Fruit fly (Drosophila melanogaster) whole organism, embryonic: Measurements from ENCODE around the gene CG33640.

Experiments used
- Ada2b ChIP-seq: fragments of 200-800 bp; sonication (Bioruptor generic); IDR thresholded peaks from 2 replicates; pipeline ENCODE4 v1.3.6; 2022; ENCODE audit warnings: missing biosample characterization, missing genetic modification characterization
- Adf1 ChIP-seq: fragments of 200-800 bp; sonication (Bioruptor generic); IDR thresholded peaks from 2 replicates; pipeline ENCODE4 v1.3.6; 2022; ENCODE audit warnings: missing biosample characterization, missing genetic modification characterization
- Atf-2 ChIP-seq: fragments of 200-800 bp; sonication (Bioruptor generic); optimal IDR thresholded peaks from 2 replicates; lab custom pipeline; 2016; ENCODE audit warnings: missing biosample characterization, missing genetic modification characterization
- B-H2 ChIP-seq: fragments of 200-800 bp; sonication (Bioruptor generic); optimal IDR thresholded peaks from 2 replicates; lab custom pipeline; 2018; ENCODE audit warnings: missing biosample characterization, mild to moderate bottlenecking, missing genetic modification characterization
- BEAF-32 ChIP-seq: fragments of 200-800 bp; sonication (Bioruptor generic); optimal IDR thresholded peaks from 3 replicates; lab custom pipeline; 2017; ENCODE audit warnings: missing biosample characterization, missing genetic modification characterization, mild to moderate bottlenecking, moderate library complexity, missing genetic modification reagents
- CG10274 ChIP-seq: fragments of 200-800 bp; sonication (Bioruptor generic); optimal IDR thresholded peaks from 3 replicates; lab custom pipeline; 2017; ENCODE audit warnings: missing biosample characterization, mild to moderate bottlenecking, missing genetic modification characterization
- CG10565 ChIP-seq: fragments of 200-800 bp; sonication (Bioruptor generic); optimal IDR thresholded peaks from 3 replicates; lab custom pipeline; 2016; ENCODE audit warnings: missing biosample characterization, mild to moderate bottlenecking, missing genetic modification characterization
- CG10959 ChIP-seq: fragments of 200-800 bp; sonication (Bioruptor generic); IDR thresholded peaks from 2 replicates; pipeline ENCODE4 v1.3.6; 2022; ENCODE audit warnings: missing biosample characterization, missing genetic modification characterization
- CG11093 ChIP-seq: fragments of 200-800 bp; sonication (Bioruptor generic); IDR thresholded peaks from 3 replicates; pipeline ENCODE4 v1.3.6; 2022; ENCODE audit warnings: missing biosample characterization, missing genetic modification characterization
- CG12071 ChIP-seq: fragments of 200-800 bp; sonication (Bioruptor generic); optimal IDR thresholded peaks from 3 replicates; lab custom pipeline; 2018; ENCODE audit warnings: missing biosample characterization, mild to moderate bottlenecking, missing genetic modification characterization
- CG12769 ChIP-seq: fragments of 200-800 bp; sonication (Bioruptor generic); optimal IDR thresholded peaks from 2 replicates; lab custom pipeline; 2019; ENCODE audit warnings: missing biosample characterization, mild to moderate bottlenecking, missing genetic modification characterization, moderate library complexity
- CG15479 ChIP-seq: fragments of 200-800 bp; sonication (Bioruptor generic); optimal IDR thresholded peaks from 3 replicates; lab custom pipeline; 2019; ENCODE audit warnings: missing biosample characterization, mild to moderate bottlenecking, missing genetic modification characterization, moderate library complexity
- CG17612 ChIP-seq: fragments of 200-800 bp; sonication (Bioruptor generic); IDR thresholded peaks from 2 replicates; pipeline ENCODE4 v1.3.6; 2022; ENCODE audit warnings: missing biosample characterization, missing genetic modification characterization
- CG1832 ChIP-seq: fragments of 200-800 bp; sonication (Bioruptor generic); optimal IDR thresholded peaks from 2 replicates; lab custom pipeline; 2017; ENCODE audit warnings: missing biosample characterization, mild to moderate bottlenecking, missing genetic modification characterization, inconsistent platforms
- CG2678 ChIP-seq: fragments of 200-800 bp; sonication (Bioruptor generic); optimal IDR thresholded peaks from 3 replicates; lab custom pipeline; 2019; ENCODE audit warnings: missing biosample characterization, mild to moderate bottlenecking, missing genetic modification characterization, moderate library complexity
- CG6175 ChIP-seq: fragments of 200-800 bp; sonication (Bioruptor generic); IDR thresholded peaks from 3 replicates; pipeline ENCODE4 v1.3.6; 2022; ENCODE audit warnings: missing biosample characterization, missing genetic modification characterization
- CG7372 ChIP-seq: fragments of 200-800 bp; sonication (Bioruptor generic); IDR thresholded peaks from 2 replicates; pipeline ENCODE4 v1.3.6; 2022; ENCODE audit warnings: missing biosample characterization, missing genetic modification characterization
- CG8359 ChIP-seq: fragments of 200-800 bp; sonication (Bioruptor generic); optimal IDR thresholded peaks from 2 replicates; lab custom pipeline; 2017; ENCODE audit warnings: missing biosample characterization, mild to moderate bottlenecking, missing genetic modification characterization, borderline replicate concordance
- CkIIα-i1 ChIP-seq: fragments of 200-800 bp; sonication (Bioruptor generic); IDR thresholded peaks from 2 replicates; pipeline ENCODE4 v1.3.6; 2022; ENCODE audit warnings: missing biosample characterization, missing genetic modification characterization
- D19A ChIP-seq: fragments of 200-800 bp; optimal IDR thresholded peaks from 3 replicates; lab custom pipeline; 2019; ENCODE audit warnings: missing biosample characterization, mild to moderate bottlenecking, missing genetic modification characterization, moderate library complexity
- D19B ChIP-seq: fragments of 200-800 bp; sonication (Bioruptor generic); optimal IDR thresholded peaks from 2 replicates; lab custom pipeline; 2017; ENCODE audit warnings: missing biosample characterization, mild to moderate bottlenecking, missing genetic modification characterization
- Dek ChIP-seq: fragments of 200-800 bp; sonication (Bioruptor generic); optimal IDR thresholded peaks from 3 replicates; lab custom pipeline; 2019; ENCODE audit warnings: missing biosample characterization, mild to moderate bottlenecking, missing genetic modification characterization, moderate library complexity
- Dip3 ChIP-seq: fragments of 200-800 bp; sonication (Bioruptor generic); optimal IDR thresholded peaks from 3 replicates; lab custom pipeline; 2016; ENCODE audit warnings: missing biosample characterization, missing genetic modification characterization
- Doc3 ChIP-seq: fragments of 200-800 bp; sonication (Bioruptor generic); IDR thresholded peaks from 3 replicates; pipeline ENCODE4 v1.3.6; 2022; ENCODE audit warnings: missing biosample characterization, missing genetic modification characterization; ENCODE audit not compliant: partially characterized antibody
- GATAe ChIP-seq: fragments of 200-800 bp; sonication (Bioruptor generic); conservative IDR thresholded peaks from 2 replicates; pipeline ENCODE4 v1.3.6; 2022; ENCODE audit warnings: missing biosample characterization, missing genetic modification characterization
- Hey ChIP-seq: fragments of 200-800 bp; sonication (Bioruptor generic); optimal IDR thresholded peaks from 3 replicates; lab custom pipeline; 2018; ENCODE audit warnings: missing biosample characterization, mild to moderate bottlenecking, missing genetic modification characterization
- HmgD ChIP-seq: fragments of 200-800 bp; sonication (Bioruptor generic); optimal IDR thresholded peaks from 3 replicates; lab custom pipeline; 2016; ENCODE audit warnings: missing biosample characterization, missing genetic modification characterization
- Optix ChIP-seq: fragments of 200-800 bp; sonication (Bioruptor generic); IDR thresholded peaks from 3 replicates; pipeline ENCODE4 v1.3.6; 2022; ENCODE audit warnings: missing biosample characterization, missing genetic modification characterization
- Vsx1 ChIP-seq: fragments of 200-800 bp; sonication (Bioruptor generic); optimal IDR thresholded peaks from 2 replicates; lab custom pipeline; 2017; ENCODE audit warnings: missing biosample characterization, mild to moderate bottlenecking, missing genetic modification characterization, missing genetic modification reagents
- ap ChIP-seq: fragments of 200-800 bp; sonication (Bioruptor generic); IDR thresholded peaks from 2 replicates; pipeline ENCODE4 v1.3.6; 2022; ENCODE audit warnings: missing biosample characterization, missing genetic modification characterization
- ase ChIP-seq: fragments of 200-800 bp; sonication (Bioruptor generic); IDR thresholded peaks from 3 replicates; pipeline ENCODE4 v1.3.6; 2022; ENCODE audit warnings: missing biosample characterization, missing genetic modification characterization
- az2 ChIP-seq: fragments of 200-800 bp; sonication (Bioruptor generic); optimal IDR thresholded peaks from 3 replicates; lab custom pipeline; 2016; ENCODE audit warnings: missing biosample characterization, missing genetic modification characterization
- bab2 ChIP-seq: fragments of 200-800 bp; sonication (Bioruptor generic); optimal IDR thresholded peaks from 2 replicates; lab custom pipeline; 2016; ENCODE audit warnings: missing biosample characterization, missing genetic modification characterization
- bowl ChIP-seq: fragments of 200-800 bp; sonication (Bioruptor generic); IDR thresholded peaks from 2 replicates; pipeline ENCODE4 v1.3.6; 2022; ENCODE audit warnings: missing biosample characterization, missing genetic modification characterization
- cad ChIP-seq: fragments of >200 bp; optimal IDR thresholded peaks from 2 replicates; lab custom pipeline; 2017; ENCODE audit warnings: missing biosample characterization, missing genetic modification characterization
- chm ChIP-seq: fragments of 200-800 bp; sonication (Bioruptor generic); IDR thresholded peaks from 2 replicates; pipeline ENCODE4 v1.3.6; 2022; ENCODE audit warnings: missing biosample characterization, missing genetic modification characterization
- disco-r ChIP-seq: fragments of 200-800 bp; sonication (Bioruptor generic); optimal IDR thresholded peaks from 2 replicates; lab custom pipeline; 2016; ENCODE audit warnings: missing biosample characterization, missing genetic modification characterization
- dpn ChIP-seq, 2 experiments: fragments of 200-800 bp; sonication (Bioruptor generic); optimal IDR thresholded peaks; 3 replicates each; lab custom pipeline; 2016; ENCODE audit warnings: missing biosample characterization in 2 of 2, missing genetic modification characterization in 2 of 2
- grau ChIP-seq: fragments of 200-800 bp; optimal IDR thresholded peaks from 3 replicates; lab custom pipeline; 2019; ENCODE audit warnings: missing biosample characterization, mild to moderate bottlenecking, missing genetic modification characterization, moderate library complexity
- gt ChIP-seq: fragments of 200-800 bp; sonication (Bioruptor generic); IDR thresholded peaks from 2 replicates; pipeline ENCODE4 v1.3.6; 2022; ENCODE audit warnings: missing biosample characterization, missing genetic modification characterization
- kah ChIP-seq: fragments of 200-800 bp; sonication (Bioruptor generic); optimal IDR thresholded peaks from 2 replicates; lab custom pipeline; 2018; ENCODE audit warnings: missing biosample characterization, mild to moderate bottlenecking, missing genetic modification characterization
- lab ChIP-seq: fragments of 200-800 bp; sonication (Bioruptor generic); optimal IDR thresholded peaks from 3 replicates; lab custom pipeline; 2017; ENCODE audit warnings: missing biosample characterization, missing genetic modification characterization, mild to moderate bottlenecking, moderate library complexity, missing genetic modification reagents
- lbe ChIP-seq: fragments of 200-800 bp; sonication (Bioruptor generic); optimal IDR thresholded peaks from 2 replicates; lab custom pipeline; 2016; ENCODE audit warnings: missing biosample characterization, mild to moderate bottlenecking, missing genetic modification characterization
- pb ChIP-seq: fragments of 200-800 bp; sonication (Bioruptor generic); optimal IDR thresholded peaks from 3 replicates; lab custom pipeline; 2016; ENCODE audit warnings: missing biosample characterization, missing genetic modification characterization
- pum ChIP-seq: fragments of 200-800 bp; sonication (Bioruptor generic); optimal IDR thresholded peaks from 2 replicates; lab custom pipeline; 2016; ENCODE audit warnings: missing biosample characterization, missing genetic modification characterization
- shn ChIP-seq: fragments of 200-800 bp; sonication (Bioruptor generic); optimal IDR thresholded peaks from 3 replicates; lab custom pipeline; 2016; ENCODE audit warnings: missing biosample characterization, missing genetic modification characterization
- stc ChIP-seq: fragments of 200-800 bp; sonication (Bioruptor generic); IDR thresholded peaks from 2 replicates; pipeline ENCODE4 v1.3.6; 2022; ENCODE audit warnings: missing biosample characterization, missing genetic modification characterization
- tio ChIP-seq: fragments of 200-800 bp; sonication (Bioruptor generic); optimal IDR thresholded peaks from 2 replicates; lab custom pipeline; 2017; ENCODE audit warnings: missing biosample characterization, missing genetic modification characterization, inconsistent platforms
- unc-4 ChIP-seq: fragments of 200-800 bp; sonication (Bioruptor generic); IDR thresholded peaks from 2 replicates; pipeline ENCODE4 v1.3.6; 2022; ENCODE audit warnings: missing biosample characterization, missing genetic modification characterization; ENCODE audit not compliant: partially characterized antibody

Gene CG33640

dm6 chr2L:13548786-13549780 lies 21.4 kb downstream of the CG33640 start, which contains the start of gene B4 (continued):
- peak; percentile 90; the same call in 2 of the 3 replicates for TF ChIP-seq CG6175
- TF ChIP-seq lab: peak; percentile 79
- TF ChIP-seq dpn (GFP tag; optimal IDR thresholded peaks at IDR 0.05; lab: Kevin White, UChicago): peak; percentile 12 to 13
- 0 out of 2 replicates have a peak, but pooled peaks have one; percentile 4 for TF ChIP-seq Ada2b (GFP tag; lab: Robert Waterston, UW)
- TF ChIP-seq CG12769 (tag; lab: Kevin White, UChicago): peak; percentile 69
- peak; percentile 77 for TF ChIP-seq chm (GFP tag; lab: Robert Waterston, UW)
- TF ChIP-seq ase (GFP tag; lab: Robert Waterston, UW): no peak
- TF ChIP-seq grau: no peak
- peak; percentile 53 for TF ChIP-seq CG15479
- no peak for TF ChIP-seq CG10959 (GFP tag; lab: Robert Waterston, UW)
- TF ChIP-seq CG17612 (GFP tag; lab: Robert Waterston, UW): no peak
- TF ChIP-seq Dek (tag; lab: Kevin White, UChicago): no peak
- peak; percentile 17 for TF ChIP-seq BEAF-32 (GFP tag; lab: Kevin White, UChicago)
- peak; percentile 58; the same call in 1 of the 2 replicates for TF ChIP-seq Adf1
- peak; percentile 36; the same call in 1 of the 2 replicates for TF ChIP-seq stc (GFP tag; lab: Robert Waterston, UW)
- no peak for TF ChIP-seq Dip3 (GFP tag; lab: Kevin White, UChicago)
- peak; percentile 52 for TF ChIP-seq kah (GFP tag; lab: Kevin White, UChicago)
- no peak for TF ChIP-seq CkIIα-i1 (GFP tag; lab: Robert Waterston, UW)
- TF ChIP-seq pum (GFP tag; lab: Kevin White, UChicago): no peak
- TF ChIP-seq GATAe (GFP tag; lab: Robert Waterston, UW): no peak
- no peak for TF ChIP-seq CG1832
- peak; percentile 70 for TF ChIP-seq pb (GFP tag; lab: Kevin White, UChicago)
- no peak for TF ChIP-seq Optix (GFP tag; lab: Robert Waterston, UW)
- no peak for TF ChIP-seq CG11093
- TF ChIP-seq HmgD: peak; percentile 3
- no peak for TF ChIP-seq CG7372 (GFP tag; lab: Robert Waterston, UW)
- TF ChIP-seq CG10565 (GFP tag; lab: Kevin White, UChicago): no peak
- TF ChIP-seq CG2678 (tag; lab: Kevin White, UChicago): peak; percentile 38
- peak; percentile 53 for TF ChIP-seq disco-r (GFP tag; lab: Kevin White, UChicago)
- TF ChIP-seq CG12071: peak; percentile 72
- no peak for TF ChIP-seq tio (GFP tag; lab: Kevin White, UChicago)
- TF ChIP-seq Atf-2: no peak
- no peak for TF ChIP-seq CG10274 (GFP tag; lab: Kevin White, UChicago)
- no peak for TF ChIP-seq ap (GFP tag; lab: Robert Waterston, UW)
- TF ChIP-seq unc-4 (GFP tag; lab: Robert Waterston, UW): 0 out of 2 replicates have a peak, but pooled peaks have one; percentile 15
- no peak for TF ChIP-seq az2 (GFP tag; lab: Kevin White, UChicago)
- TF ChIP-seq D19B: no peak
- no peak for TF ChIP-seq gt (GFP tag; lab: Robert Waterston, UW)
- peak; percentile 35 for TF ChIP-seq CG8359 (GFP tag; lab: Kevin White, UChicago)
- peak; percentile 45 for TF ChIP-seq lbe (GFP tag; lab: Kevin White, UChicago)
- TF ChIP-seq B-H2 (GFP tag; lab: Kevin White, UChicago): peak; percentile 72
- no peak for TF ChIP-seq Doc3 (GFP tag; lab: Robert Waterston, UW)
- TF ChIP-seq Vsx1 (GFP tag; lab: Kevin White, UChicago): no peak
- TF ChIP-seq bab2 (GFP tag; lab: Kevin White, UChicago): no peak
- no peak for TF ChIP-seq shn (GFP tag; lab: Kevin White, UChicago)
- TF ChIP-seq cad (GFP tag; lab: Kevin White, UChicago): no peak
- 0 out of 2 replicates have a peak, but pooled peaks have one; percentile 35 for TF ChIP-seq bowl (GFP tag; lab: Robert Waterston, UW)
- peak; percentile 88 for TF ChIP-seq Hey (tag; lab: Kevin White, UChicago)
- TF ChIP-seq D19A (tag; lab: Kevin White, UChicago): no peak
